Fruit fly (Drosophila melanogaster) whole organism, prepupa: ENCODE data around the gene CG43736.

Source experiments
- CG10631 ChIP-seq: fragments of 200-800 bp; sonication (Bioruptor generic); optimal IDR thresholded peaks from 2 replicates; lab custom pipeline; 2016; ENCODE audit warnings: missing biosample characterization, missing genetic modification characterization
- CG8319 ChIP-seq: fragments of 200-800 bp; sonication (Bioruptor generic); optimal IDR thresholded peaks from 3 replicates; lab custom pipeline; 2016; ENCODE audit warnings: missing biosample characterization, missing genetic modification characterization
- fd59A ChIP-seq: fragments of 200-800 bp; sonication (Bioruptor generic); optimal IDR thresholded peaks from 2 replicates; lab custom pipeline; 2017; ENCODE audit warnings: missing biosample characterization, mild to moderate bottlenecking, missing genetic modification characterization, missing genetic modification reagents

- TF ChIP-seq CG10631 (GFP tag; lab: Kevin White, UChicago) (no peak), CG8319 (no peak), fd59A (GFP tag; lab: Kevin White, UChicago) (no peak)
These were observed 31.1 kb upstream of the CG43736 start, which contains the start of gene mAChR-C for dm6 chrX:6832584-6832983.
